Worm (Caenorhabditis elegans) whole organism, L4 larva: Measurements from ENCODE around the gene nca-2.
A peak's percentile ranks its signal among the peaks of the same experiment; 100 is the strongest.

ENCODE experiments used
- F10B5.3 ChIP-seq: sonication (generic microtip); optimal IDR thresholded peaks from 2 replicates; lab custom pipeline; 2016; ENCODE audit warnings: mild to moderate bottlenecking, missing genetic modification characterization, missing compliant biosample characterization
- F26F4.8 ChIP-seq: fragments of 200-800 bp; sonication (Bioruptor generic); conservative IDR thresholded peaks from 2 replicates; pipeline ENCODE4 v1.3.6; 2022; ENCODE audit warnings: missing genetic modification characterization, missing compliant biosample characterization
- F49E8.2 ChIP-seq: sonication (generic microtip); optimal IDR thresholded peaks from 2 replicates; lab custom pipeline; 2016; ENCODE audit warnings: missing compliant biosample characterization, mild to moderate bottlenecking, missing genetic modification characterization, borderline replicate concordance
- R02D3.7 ChIP-seq: fragments of 150-350 bp; sonication (generic microtip); optimal IDR thresholded peaks from 3 replicates; lab custom pipeline; 2014; ENCODE audit warnings: missing biosample characterization, missing genetic modification characterization
- Y105C5A.15 ChIP-seq: fragments of 200-800 bp; sonication (Bioruptor generic); IDR thresholded peaks from 2 replicates; pipeline ENCODE4 v1.3.6; 2022; ENCODE audit warnings: missing genetic modification characterization, missing compliant biosample characterization
- Y75B8A.6 ChIP-seq: fragments of 200-800 bp; sonication (Bioruptor generic); IDR thresholded peaks from 2 replicates; pipeline ENCODE4 v1.3.6; 2022; ENCODE audit warnings: missing genetic modification reagents, missing genetic modification characterization, missing compliant biosample characterization
- ZK337.2 ChIP-seq: fragments of 200-800 bp; sonication (Bioruptor generic); IDR thresholded peaks from 2 replicates; pipeline ENCODE4 v1.3.6; 2022; ENCODE audit warnings: missing genetic modification reagents, missing genetic modification characterization, missing compliant biosample characterization
- aha-1 ChIP-seq: fragments of 150-350 bp; peaks from one replicate; lab custom pipeline; 2014; ENCODE audit warnings: missing biosample characterization, missing genetic modification characterization
- aly-2 ChIP-seq: sonication (generic microtip); optimal IDR thresholded peaks from 2 replicates; lab custom pipeline; 2018; ENCODE audit warnings: missing biosample characterization, missing genetic modification characterization
- ama-1 ChIP-seq: fragments of 150-350 bp; optimal IDR thresholded peaks from 2 replicates; lab custom pipeline; 2014; ENCODE audit warnings: inconsistent platforms, mixed read lengths
- arid-1 ChIP-seq: fragments of 200-800 bp; sonication (Bioruptor generic); conservative IDR thresholded peaks from 2 replicates; pipeline ENCODE4 v1.3.6; 2022; ENCODE audit warnings: missing genetic modification reagents, missing genetic modification characterization, missing compliant biosample characterization
- ceh-28 ChIP-seq: fragments of 150-350 bp; optimal IDR thresholded peaks from 2 replicates; lab custom pipeline; 2014; ENCODE audit warnings: missing biosample characterization, missing genetic modification reagents, missing genetic modification characterization
- ceh-44 ChIP-seq: fragments of 200-800 bp; sonication (Bioruptor generic); IDR thresholded peaks from 2 replicates; pipeline ENCODE4 v1.3.6; 2022; ENCODE audit warnings: missing genetic modification reagents, missing genetic modification characterization, missing compliant biosample characterization
- cey-2 ChIP-seq: sonication (generic microtip); optimal IDR thresholded peaks from 3 replicates; lab custom pipeline; 2017; ENCODE audit warnings: missing genetic modification characterization, mild to moderate bottlenecking, missing compliant biosample characterization, antibody characterized with exemption, borderline replicate concordance; ENCODE audit not compliant: insufficient read depth
- daf-19 ChIP-seq: fragments of 200-800 bp; sonication (Bioruptor generic); conservative IDR thresholded peaks from 2 replicates; pipeline ENCODE4 v1.3.6; 2022; ENCODE audit warnings: missing genetic modification characterization, missing compliant biosample characterization
- daf-8 ChIP-seq: fragments of 200-800 bp; sonication (Bioruptor generic); IDR thresholded peaks from 2 replicates; pipeline ENCODE4 v1.3.6; 2022; ENCODE audit warnings: missing genetic modification characterization, missing compliant biosample characterization
- fkh-10 ChIP-seq: fragments of 150-350 bp; optimal IDR thresholded peaks from 2 replicates; lab custom pipeline; 2014; ENCODE audit warnings: missing biosample characterization, missing genetic modification reagents, missing genetic modification characterization
- fos-1 ChIP-seq: fragments of 150-350 bp; optimal IDR thresholded peaks from 2 replicates; lab custom pipeline; 2014; ENCODE audit warnings: missing biosample characterization, missing genetic modification characterization
- gei-8 ChIP-seq: fragments of 200-800 bp; sonication (Bioruptor generic); optimal IDR thresholded peaks from 2 replicates; lab custom pipeline; 2018; ENCODE audit warnings: mild to moderate bottlenecking, missing genetic modification characterization, missing compliant biosample characterization
- hlh-11 ChIP-seq: fragments of 200-800 bp; sonication (Bioruptor generic); optimal IDR thresholded peaks from 2 replicates; lab custom pipeline; 2018; ENCODE audit warnings: mild to moderate bottlenecking, missing genetic modification characterization, missing compliant biosample characterization
- hmg-1.1 ChIP-seq: fragments of 200-800 bp; sonication (Bioruptor generic); IDR thresholded peaks from 2 replicates; pipeline ENCODE4 v1.3.6; 2022; ENCODE audit warnings: missing genetic modification reagents, missing genetic modification characterization, missing compliant biosample characterization
- jun-1 ChIP-seq: fragments of 150-350 bp; optimal IDR thresholded peaks from 2 replicates; lab custom pipeline; 2014; ENCODE audit warnings: missing biosample characterization, missing genetic modification reagents, missing genetic modification characterization
- lin-15B ChIP-seq: fragments of 150-350 bp; sonication (generic microtip); optimal IDR thresholded peaks from 3 replicates; lab custom pipeline; 2014; ENCODE audit warnings: missing biosample characterization, missing genetic modification characterization
- lin-29 ChIP-seq: fragments of 200-800 bp; sonication (Bioruptor generic); IDR thresholded peaks from 2 replicates; pipeline ENCODE4 v1.3.6; 2022; ENCODE audit warnings: missing genetic modification reagents, missing genetic modification characterization, missing compliant biosample characterization
- lsy-2 ChIP-seq, 2 experiments: fragments of 150-350 bp in 1 of 2; sonication (generic microtip) in 1 of 2; optimal IDR thresholded peaks; 2 replicates each; lab custom pipeline; 2014 to 2017; ENCODE audit warnings: missing biosample characterization in 2 of 2, missing genetic modification characterization in 2 of 2
- madf-9 ChIP-seq: fragments of 200-800 bp; sonication (Bioruptor generic); conservative IDR thresholded peaks from 2 replicates; pipeline ENCODE4 v1.3.6; 2022; ENCODE audit warnings: missing genetic modification reagents, missing genetic modification characterization, missing compliant biosample characterization
- mdl-1 ChIP-seq, 2 experiments: fragments of 150-350 bp in 1 of 2; sonication (generic microtip) in 1 of 2; optimal IDR thresholded peaks; 2 replicates each; lab custom pipeline; 2014 to 2017; ENCODE audit warnings: missing biosample characterization in 2 of 2, missing genetic modification characterization in 2 of 2
- mep-1 ChIP-seq: fragments of 150-350 bp; sonication (generic microtip); optimal IDR thresholded peaks from 3 replicates; lab custom pipeline; 2014; ENCODE audit warnings: missing biosample characterization, missing genetic modification characterization
- mes-2 ChIP-seq: sonication (generic microtip); optimal IDR thresholded peaks from 2 replicates; lab custom pipeline; 2016; ENCODE audit warnings: missing genotype, mild to moderate bottlenecking, missing genetic modification characterization, missing compliant biosample characterization; ENCODE audit not compliant: poor library complexity, severe bottlenecking
- nhr-10 ChIP-seq: fragments of 150-350 bp; optimal IDR thresholded peaks from 2 replicates; lab custom pipeline; 2014; ENCODE audit warnings: missing biosample characterization, missing genetic modification characterization
- nhr-102 ChIP-seq: sonication (generic microtip); optimal IDR thresholded peaks from 2 replicates; lab custom pipeline; 2016; ENCODE audit warnings: mild to moderate bottlenecking, missing genetic modification characterization, moderate library complexity, missing compliant biosample characterization
- nhr-111 ChIP-seq: fragments of 200-800 bp; sonication (Bioruptor generic); optimal IDR thresholded peaks from 2 replicates; lab custom pipeline; 2018; ENCODE audit warnings: mild to moderate bottlenecking, missing genetic modification characterization, missing compliant biosample characterization
- nhr-237 ChIP-seq: sonication (generic microtip); optimal IDR thresholded peaks from 2 replicates; lab custom pipeline; 2017; ENCODE audit warnings: missing biosample characterization, missing genetic modification characterization
- nhr-41 ChIP-seq: fragments of 200-800 bp; sonication (Bioruptor generic); IDR thresholded peaks from 2 replicates; pipeline ENCODE4 v1.3.6; 2022; ENCODE audit warnings: missing genetic modification reagents, missing genetic modification characterization, missing compliant biosample characterization
- nhr-76 ChIP-seq: fragments of 150-350 bp; optimal IDR thresholded peaks from 2 replicates; lab custom pipeline; 2014; ENCODE audit warnings: missing biosample characterization, missing genetic modification characterization
- php-3 ChIP-seq: fragments of 200-800 bp; sonication (Bioruptor generic); IDR thresholded peaks from 2 replicates; pipeline ENCODE4 v1.3.6; 2022; ENCODE audit warnings: missing genetic modification reagents, missing genetic modification characterization, missing compliant biosample characterization
- saeg-2 ChIP-seq: fragments of 200-800 bp; sonication (Bioruptor generic); IDR thresholded peaks from 2 replicates; pipeline ENCODE4 v1.3.6; 2022; ENCODE audit warnings: missing genetic modification reagents, missing genetic modification characterization, missing compliant biosample characterization
- set-16 ChIP-seq: fragments of 200-800 bp; sonication (Bioruptor generic); IDR thresholded peaks from 2 replicates; pipeline ENCODE4 v1.3.6; 2022; ENCODE audit warnings: missing genetic modification reagents, missing genetic modification characterization, missing compliant biosample characterization
- snpc-1.2 ChIP-seq: fragments of 200-800 bp; sonication (Bioruptor generic); IDR thresholded peaks from 2 replicates; pipeline ENCODE4 v1.3.6; 2022; ENCODE audit warnings: missing genetic modification reagents, missing genetic modification characterization, missing compliant biosample characterization
- snpc-4 ChIP-seq: fragments of 150-350 bp; optimal IDR thresholded peaks from 2 replicates; lab custom pipeline; 2014; ENCODE audit warnings: missing biosample characterization, missing genetic modification characterization
- spr-1 ChIP-seq: sonication (generic microtip); optimal IDR thresholded peaks from 2 replicates; lab custom pipeline; 2016; ENCODE audit warnings: mild to moderate bottlenecking, missing genetic modification characterization, missing compliant biosample characterization
- tra-1 ChIP-seq: fragments of 200-800 bp; sonication (Bioruptor generic); IDR thresholded peaks from 2 replicates; pipeline ENCODE4 v1.3.6; 2022; ENCODE audit warnings: missing genetic modification reagents, missing genetic modification characterization, missing compliant biosample characterization
- zfp-2 ChIP-seq: sonication (generic microtip); optimal IDR thresholded peaks from 2 replicates; lab custom pipeline; 2016; ENCODE audit warnings: mild to moderate bottlenecking, missing genetic modification characterization, missing compliant biosample characterization

The nca-2 gene

ce11 chrIII:5013915-5014346, 48.6 kb downstream of the nca-2 start (continued):
- TF ChIP-seq arid-1 (GFP tag; lab: Robert Waterston, UW), result 0 out of 2 replicates have a peak, but pooled peaks have one; percentile 15
- TF ChIP-seq lin-15B (tag; lab: Kevin White, UChicago), result no peak
- no peak for TF ChIP-seq zfp-2 (tag; lab: Kevin White, UChicago)
- peak; percentile 42 to 78 for TF ChIP-seq mdl-1 (tag; optimal IDR thresholded peaks at IDR 0.05; lab: Kevin White, UChicago)
- TF ChIP-seq php-3 (GFP tag; lab: Robert Waterston, UW), result peak; percentile 71; the same call in 1 of the 2 replicates
- TF ChIP-seq F49E8.2 (tag; lab: Kevin White, UChicago), result no peak
- TF ChIP-seq ceh-44 (GFP tag; lab: Robert Waterston, UW), result no peak
- TF ChIP-seq Y75B8A.6 (GFP tag; lab: Robert Waterston, UW), result no peak
- no peak for TF ChIP-seq nhr-111 (GFP tag; lab: Kevin White, UChicago)
- peak; percentile 77 for TF ChIP-seq set-16
- TF ChIP-seq mep-1 (tag; lab: Kevin White, UChicago), result peak; percentile 97
- TF ChIP-seq snpc-1.2 (GFP tag; lab: Robert Waterston, UW), result no peak
- no peak for TF ChIP-seq F26F4.8 (GFP tag; lab: Robert Waterston, UW)
- peak; percentile 78 to 90 for TF ChIP-seq lsy-2 (tag; optimal IDR thresholded peaks at IDR 0.05; lab: Kevin White, UChicago)
- no peak for TF ChIP-seq ama-1 (lab: Kevin White, UChicago)
- TF ChIP-seq aly-2 (tag; lab: Kevin White, UChicago), result no peak
- TF ChIP-seq gei-8 (GFP tag; lab: Kevin White, UChicago), result peak; percentile 21
- TF ChIP-seq hmg-1.1, result peak; percentile 93
- TF ChIP-seq hlh-11, result peak; percentile 94
- TF ChIP-seq aha-1, result peak; percentile 98
- no peak for TF ChIP-seq nhr-76 (tag; lab: Kevin White, UChicago)
- TF ChIP-seq tra-1 (GFP tag; lab: Robert Waterston, UW), result 0 out of 2 replicates have a peak, but pooled peaks have one; percentile 34
- no peak for TF ChIP-seq daf-19
- TF ChIP-seq nhr-237, result no peak
- TF ChIP-seq nhr-41, result no peak
- TF ChIP-seq ceh-28 (tag; lab: Kevin White, UChicago), result peak; percentile 65
- no peak for TF ChIP-seq jun-1 (tag; lab: Kevin White, UChicago)
- no peak for TF ChIP-seq F10B5.3 (tag; lab: Kevin White, UChicago)
- TF ChIP-seq Y105C5A.15, result no peak
- TF ChIP-seq ZK337.2 (GFP tag; lab: Robert Waterston, UW), result no peak
- TF ChIP-seq fos-1 (tag; lab: Kevin White, UChicago), result no peak
- peak; percentile 69 for TF ChIP-seq nhr-10 (tag; lab: Kevin White, UChicago)
- TF ChIP-seq madf-9 (GFP tag; lab: Robert Waterston, UW), result no peak
- peak; percentile 75 for TF ChIP-seq mes-2 (tag; lab: Kevin White, UChicago)
- TF ChIP-seq fkh-10 (GFP tag; lab: Kevin White, UChicago), result peak; percentile 70
- TF ChIP-seq nhr-102 (tag; lab: Kevin White, UChicago), result peak; percentile 48
- no peak for TF ChIP-seq R02D3.7 (tag; lab: Kevin White, UChicago)
- peak; percentile 54 for TF ChIP-seq spr-1 (tag; lab: Kevin White, UChicago)
- no peak for TF ChIP-seq lin-29 (GFP tag; lab: Robert Waterston, UW)
- no peak for TF ChIP-seq snpc-4
- peak; percentile 28 for TF ChIP-seq cey-2 (tag; lab: Kevin White, UChicago)
- no peak for TF ChIP-seq saeg-2
- no peak for TF ChIP-seq daf-8 (GFP tag; lab: Robert Waterston, UW)
